Worm (Caenorhabditis elegans) whole organism, midembryonic: Measurements from ENCODE around the gene mdt-1.2.

ENCODE experiments used
- T22C8.4 ChIP-seq: fragments of 200-800 bp; sonication (Bioruptor generic); IDR thresholded peaks from 2 replicates; pipeline ENCODE4 v1.3.6; 2022; ENCODE audit warnings: missing genetic modification characterization, missing compliant biosample characterization
- cog-1 ChIP-seq: sonication (generic microtip); optimal IDR thresholded peaks from 2 replicates; lab custom pipeline; 2016; ENCODE audit warnings: missing genetic modification characterization, missing compliant biosample characterization
- med-1 ChIP-seq: sonication (generic microtip); optimal IDR thresholded peaks from 2 replicates; lab custom pipeline; 2017; ENCODE audit warnings: missing genetic modification characterization, mild to moderate bottlenecking, missing compliant biosample characterization, antibody characterized with exemption, missing genetic modification reagents; ENCODE audit not compliant: insufficient read depth
- ref-1 ChIP-seq: fragments of 200-800 bp; sonication (Bioruptor generic); conservative IDR thresholded peaks from 2 replicates; pipeline ENCODE4 v1.3.6; 2022; ENCODE audit warnings: missing genetic modification reagents, missing genetic modification characterization, missing compliant biosample characterization
- ztf-23 ChIP-seq: fragments of 200-800 bp; sonication (Bioruptor generic); IDR thresholded peaks from 2 replicates; pipeline ENCODE4 v1.3.6; 2022; ENCODE audit warnings: missing genetic modification reagents, missing genetic modification characterization, missing compliant biosample characterization
- ztf-29 ChIP-seq: fragments of 200-800 bp; sonication (Bioruptor generic); IDR thresholded peaks from 2 replicates; pipeline ENCODE4 v1.3.6; 2022; ENCODE audit warnings: missing genetic modification reagents, missing genetic modification characterization, missing compliant biosample characterization

DNA sequence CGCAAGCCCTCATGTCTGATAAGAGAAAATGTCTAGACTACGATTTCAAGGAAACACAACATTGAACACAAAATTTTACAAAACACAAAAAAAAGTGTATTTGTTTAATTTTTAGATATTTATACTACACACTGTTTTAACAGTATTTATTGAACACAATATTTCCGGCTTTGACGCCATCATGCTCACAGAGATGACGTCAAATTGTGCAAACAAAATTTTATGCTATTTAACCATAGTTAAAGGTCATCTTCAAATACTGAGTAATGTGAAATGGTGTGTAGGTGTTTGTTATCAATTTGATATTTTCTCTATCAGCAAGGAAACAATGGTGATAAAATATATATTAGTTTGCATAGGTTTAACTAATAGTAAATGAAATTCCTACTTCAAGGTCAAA lies 4.8 kb upstream of the mdt-1.2 start:
- TF ChIP-seq ztf-23 (no peak), cog-1 (tag; lab: Kevin White, UChicago) (no peak), ref-1 (GFP tag; lab: Robert Waterston, UW) (no peak), ztf-29 (GFP tag; lab: Robert Waterston, UW) (no peak), T22C8.4 (GFP tag; lab: Robert Waterston, UW) (no peak), med-1 (GFP tag; lab: Kevin White, UChicago) (no peak)
